Worm (Caenorhabditis elegans) whole organism, L4/young adult: ENCODE measurements around the gene F17E9.2.

Experiments
- dao-5 ChIP-seq: sonication (generic microtip); optimal IDR thresholded peaks from 2 replicates; lab custom pipeline; 2016; ENCODE audit warnings: missing genotype, missing genetic modification characterization, moderate library complexity, missing compliant biosample characterization
- him-1 ChIP-seq: sonication (generic microtip); optimal IDR thresholded peaks from 2 replicates; lab custom pipeline; 2016; ENCODE audit warnings: missing genotype, missing genetic modification reagents, missing genetic modification characterization, missing compliant biosample characterization

DNA sequence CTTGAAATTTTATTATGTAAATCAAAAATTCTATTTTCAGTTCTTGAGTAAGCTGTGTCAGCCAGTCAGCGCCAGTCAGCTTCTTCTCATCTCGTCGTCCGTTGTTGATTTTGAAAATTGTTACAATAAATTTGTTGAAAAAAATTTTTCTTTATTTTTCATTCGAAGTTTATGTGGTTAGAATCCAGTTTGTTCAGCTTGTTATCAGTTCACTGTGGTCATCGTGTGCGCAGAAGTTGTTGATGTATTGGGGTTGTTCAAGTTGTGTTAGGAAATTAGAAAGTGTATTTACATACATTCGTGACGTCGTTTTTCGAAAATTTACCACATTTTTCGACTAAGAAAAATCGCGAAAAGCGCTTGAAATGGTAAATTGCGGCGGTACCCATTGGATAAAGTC is 42.1 kb downstream of the F17E9.2 start:
- no peak for TF ChIP-seq dao-5 (tag; lab: Kevin White, UChicago)
- no peak for TF ChIP-seq him-1
